Fruit fly (Drosophila melanogaster) whole organism, prepupa: Measurements from ENCODE around the gene vtd.

Experiments used
- Blimp-1 ChIP-seq: fragments of 200-800 bp; sonication (Bioruptor generic); optimal IDR thresholded peaks from 3 replicates; lab custom pipeline; 2017; ENCODE audit warnings: missing biosample characterization, missing genetic modification characterization, mild to moderate bottlenecking, moderate library complexity, missing genetic modification reagents
- CG11902 ChIP-seq: fragments of 200-800 bp; sonication (Bioruptor generic); optimal IDR thresholded peaks from 3 replicates; lab custom pipeline; 2016; ENCODE audit warnings: missing biosample characterization, missing genetic modification characterization
- CG15336 ChIP-seq: fragments of 200-800 bp; sonication (Bioruptor generic); IDR thresholded peaks from 2 replicates; pipeline ENCODE4 v1.3.6; 2022; ENCODE audit warnings: missing biosample characterization, missing genetic modification characterization
- CG6163 ChIP-seq: fragments of 200-800 bp; sonication (Bioruptor generic); IDR thresholded peaks from 3 replicates; pipeline ENCODE4 v1.3.6; 2022; ENCODE audit warnings: missing biosample characterization, missing genetic modification characterization
- CG8632 ChIP-seq: fragments of 200-800 bp; sonication (Bioruptor generic); optimal IDR thresholded peaks from 3 replicates; lab custom pipeline; 2016; ENCODE audit warnings: missing biosample characterization, missing genetic modification characterization
- CG9139 ChIP-seq: fragments of 200-800 bp; sonication (Bioruptor generic); optimal IDR thresholded peaks from 3 replicates; lab custom pipeline; 2017; ENCODE audit warnings: missing biosample characterization, mild to moderate bottlenecking, missing genetic modification characterization
- achi ChIP-seq: fragments of 200-800 bp; sonication (Bioruptor generic); optimal IDR thresholded peaks from 3 replicates; lab custom pipeline; 2016; ENCODE audit warnings: missing biosample characterization, missing genetic modification characterization

DNA sequence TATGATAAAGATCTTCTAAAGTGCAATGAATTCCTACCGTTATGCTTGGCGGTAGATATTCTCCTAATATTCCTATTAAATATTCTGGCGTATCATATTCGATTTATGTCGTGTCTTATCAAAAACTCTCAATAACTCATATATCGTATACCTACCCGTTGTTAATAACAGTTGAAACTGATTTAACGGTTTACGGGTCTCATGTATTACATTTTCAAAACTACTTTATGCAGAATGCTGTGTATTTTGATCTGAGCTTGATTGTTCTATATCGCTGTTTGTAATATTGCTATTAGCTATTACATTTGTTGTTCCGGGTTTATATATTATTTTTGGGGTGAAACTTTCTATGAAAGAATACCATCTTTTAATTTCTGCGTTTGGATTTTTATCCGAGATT is 39.7 kb downstream of the vtd start:
- TF ChIP-seq CG11902 (GFP tag; lab: Kevin White, UChicago) (no peak), CG8632 (GFP tag; lab: Kevin White, UChicago) (no peak), Blimp-1 (GFP tag; lab: Kevin White, UChicago) (no peak), achi (GFP tag; lab: Kevin White, UChicago) (no peak), CG15336 (GFP tag; lab: Robert Waterston, UW) (no peak), CG6163 (GFP tag; lab: Robert Waterston, UW) (no peak), CG9139 (GFP tag; lab: Kevin White, UChicago) (no peak)
